Fruit fly (Drosophila melanogaster) whole organism, embryonic: ENCODE data around the gene CG14646.

Experiments
- Atf3 ChIP-seq: fragments of 200-800 bp; sonication (Bioruptor generic); optimal IDR thresholded peaks from 3 replicates; lab custom pipeline; 2016; ENCODE audit warnings: missing biosample characterization, missing genetic modification characterization
- C15 ChIP-seq: fragments of 200-800 bp; sonication (Bioruptor generic); IDR thresholded peaks from 3 replicates; pipeline ENCODE4 v1.3.6; 2022; ENCODE audit warnings: missing biosample characterization, missing genetic modification characterization
- CG10366 ChIP-seq: fragments of 200-800 bp; sonication (Bioruptor generic); IDR thresholded peaks from 2 replicates; pipeline ENCODE4 v1.3.6; 2022; ENCODE audit warnings: missing biosample characterization, missing genetic modification characterization
- CG10543 ChIP-seq: fragments of 200-800 bp; sonication (Bioruptor generic); optimal IDR thresholded peaks from 3 replicates; lab custom pipeline; 2017; ENCODE audit warnings: missing biosample characterization, mild to moderate bottlenecking, missing genetic modification characterization, moderate library complexity
- CG10654 ChIP-seq: fragments of 200-800 bp; sonication (Bioruptor generic); optimal IDR thresholded peaks from 2 replicates; lab custom pipeline; 2016; ENCODE audit warnings: missing biosample characterization, missing genetic modification characterization
- CG10959 ChIP-seq: fragments of 200-800 bp; sonication (Bioruptor generic); IDR thresholded peaks from 2 replicates; pipeline ENCODE4 v1.3.6; 2022; ENCODE audit warnings: missing biosample characterization, missing genetic modification characterization
- CG13775 ChIP-seq: fragments of 200-800 bp; sonication (Bioruptor generic); optimal IDR thresholded peaks from 3 replicates; lab custom pipeline; 2017; ENCODE audit warnings: missing biosample characterization, mild to moderate bottlenecking, missing genetic modification characterization
- CG14441 ChIP-seq: fragments of 200-800 bp; sonication (Bioruptor generic); IDR thresholded peaks from 2 replicates; pipeline ENCODE4 v1.3.6; 2022; ENCODE audit warnings: missing biosample characterization, missing genetic modification characterization
- CG15696 ChIP-seq: fragments of 200-800 bp; sonication (Bioruptor generic); optimal IDR thresholded peaks from 2 replicates; lab custom pipeline; 2019; ENCODE audit warnings: missing biosample characterization, mild to moderate bottlenecking, missing genetic modification characterization, moderate library complexity
- CG16813 ChIP-seq: fragments of 200-800 bp; sonication (Bioruptor generic); IDR thresholded peaks from 3 replicates; pipeline ENCODE4 v1.3.6; 2022; ENCODE audit warnings: missing biosample characterization, missing genetic modification characterization; ENCODE audit not compliant: partially characterized antibody
- CG16815 ChIP-seq: fragments of 200-800 bp; sonication (Bioruptor generic); optimal IDR thresholded peaks from 3 replicates; lab custom pipeline; 2017; ENCODE audit warnings: missing biosample characterization, mild to moderate bottlenecking, missing genetic modification characterization
- CG18599 ChIP-seq: fragments of 200-800 bp; sonication (Bioruptor generic); optimal IDR thresholded peaks from 3 replicates; lab custom pipeline; 2017; ENCODE audit warnings: missing biosample characterization, missing genetic modification characterization, mild to moderate bottlenecking, moderate library complexity, missing genetic modification reagents
- CG18619 ChIP-seq: fragments of 200-800 bp; sonication (Bioruptor generic); optimal IDR thresholded peaks from 3 replicates; lab custom pipeline; 2017; ENCODE audit warnings: missing biosample characterization, mild to moderate bottlenecking, missing genetic modification characterization
- CG3281 ChIP-seq: fragments of 200-800 bp; sonication (Bioruptor generic); optimal IDR thresholded peaks from 3 replicates; lab custom pipeline; 2017; ENCODE audit warnings: missing biosample characterization, mild to moderate bottlenecking, missing genetic modification characterization
- CG4328 ChIP-seq: fragments of 200-800 bp; sonication (Bioruptor generic); optimal IDR thresholded peaks from 3 replicates; lab custom pipeline; 2017; ENCODE audit warnings: missing biosample characterization, missing genetic modification reagents, missing genetic modification characterization
- CG9817 ChIP-seq: fragments of 200-800 bp; sonication (Bioruptor generic); optimal IDR thresholded peaks from 2 replicates; lab custom pipeline; 2018; ENCODE audit warnings: missing biosample characterization, mild to moderate bottlenecking, missing genetic modification characterization, moderate library complexity
- E2f2 ChIP-seq: fragments of 200-800 bp; sonication (Bioruptor generic); IDR thresholded peaks from 2 replicates; pipeline ENCODE4 v1.3.6; 2022; ENCODE audit warnings: missing biosample characterization, missing genetic modification characterization
- Elba2 ChIP-seq: fragments of 200-800 bp; sonication (Bioruptor generic); optimal IDR thresholded peaks from 3 replicates; lab custom pipeline; 2016; ENCODE audit warnings: missing biosample characterization, missing genetic modification characterization
- Jarid2 ChIP-seq: fragments of 200-800 bp; sonication (Bioruptor generic); optimal IDR thresholded peaks from 3 replicates; lab custom pipeline; 2017; ENCODE audit warnings: mild to moderate bottlenecking, missing biosample characterization, missing genetic modification reagents, missing genetic modification characterization
- Mad ChIP-seq: fragments of 200-800 bp; sonication (Bioruptor generic); optimal IDR thresholded peaks from 2 replicates; lab custom pipeline; 2016; ENCODE audit warnings: missing biosample characterization, missing genetic modification characterization
- Mes4 ChIP-seq: fragments of 200-800 bp; sonication (Bioruptor generic); optimal IDR thresholded peaks from 2 replicates; lab custom pipeline; 2016; ENCODE audit warnings: missing biosample characterization, missing genetic modification characterization
- Xbp1 ChIP-seq: fragments of 200-800 bp; sonication (Bioruptor generic); optimal IDR thresholded peaks from 3 replicates; lab custom pipeline; 2016; ENCODE audit warnings: missing biosample characterization, mild to moderate bottlenecking, missing genetic modification characterization
- bab2 ChIP-seq: fragments of 200-800 bp; sonication (Bioruptor generic); optimal IDR thresholded peaks from 2 replicates; lab custom pipeline; 2016; ENCODE audit warnings: missing biosample characterization, missing genetic modification characterization
- cas ChIP-seq: fragments of 200-800 bp; sonication (Bioruptor generic); IDR thresholded peaks from 2 replicates; pipeline ENCODE4 v1.3.6; 2022; ENCODE audit warnings: missing biosample characterization, missing genetic modification characterization
- caup ChIP-seq: fragments of 200-800 bp; sonication (Bioruptor generic); optimal IDR thresholded peaks from 3 replicates; lab custom pipeline; 2017; ENCODE audit warnings: missing biosample characterization, mild to moderate bottlenecking, missing genetic modification characterization, moderate library complexity; ENCODE audit not compliant: severe bottlenecking
- croc ChIP-seq: fragments of 200-800 bp; sonication (Bioruptor generic); conservative IDR thresholded peaks from 3 replicates; pipeline ENCODE4 v1.3.6; 2022; ENCODE audit warnings: missing biosample characterization, missing genetic modification characterization
- cwo ChIP-seq: fragments of 200-800 bp; sonication (Bioruptor generic); optimal IDR thresholded peaks from 3 replicates; lab custom pipeline; 2017; ENCODE audit warnings: missing biosample characterization, missing genetic modification characterization, mild to moderate bottlenecking, moderate library complexity, missing genetic modification reagents
- dmrt99B ChIP-seq: fragments of 200-800 bp; sonication (Bioruptor generic); optimal IDR thresholded peaks from 2 replicates; lab custom pipeline; 2018; ENCODE audit warnings: missing biosample characterization, mild to moderate bottlenecking, missing genetic modification characterization, moderate library complexity
- ems ChIP-seq: fragments of 200-800 bp; sonication (Bioruptor generic); optimal IDR thresholded peaks from 3 replicates; lab custom pipeline; 2016; ENCODE audit warnings: missing biosample characterization, missing genetic modification characterization
- ewg ChIP-seq: fragments of 200-800 bp; sonication (Bioruptor generic); optimal IDR thresholded peaks from 3 replicates; lab custom pipeline; 2017; ENCODE audit warnings: mild to moderate bottlenecking, missing biosample characterization, missing genetic modification reagents, missing genetic modification characterization
- fd64A ChIP-seq: fragments of 200-800 bp; sonication (Bioruptor generic); optimal IDR thresholded peaks from 3 replicates; lab custom pipeline; 2018; ENCODE audit warnings: missing biosample characterization, mild to moderate bottlenecking, missing genetic modification characterization
- fu2 ChIP-seq: fragments of 200-800 bp; sonication (Bioruptor generic); optimal IDR thresholded peaks from 2 replicates; lab custom pipeline; 2016; ENCODE audit warnings: missing biosample characterization, missing genetic modification characterization
- grn ChIP-seq: fragments of 200-800 bp; sonication (Bioruptor generic); optimal IDR thresholded peaks from 3 replicates; lab custom pipeline; 2017; ENCODE audit warnings: missing biosample characterization, missing genetic modification characterization
- lola ChIP-seq, 3 experiments: fragments of >200 bp in 2 of 3; fragments of 200-800 bp in 1 of 3; sonication (Bioruptor generic) in 1 of 3; optimal IDR thresholded peaks; 2 replicates each; lab custom pipeline; 2017 to 2019; ENCODE audit warnings: missing biosample characterization in 3 of 3, missing genetic modification characterization in 3 of 3, mild to moderate bottlenecking in 1 of 3, moderate library complexity in 1 of 3
- p53 ChIP-seq: fragments of 200-800 bp; sonication (Bioruptor generic); optimal IDR thresholded peaks from 2 replicates; lab custom pipeline; 2016; ENCODE audit warnings: missing biosample characterization, missing genetic modification characterization
- pnt ChIP-seq: fragments of 200-800 bp; sonication (Bioruptor generic); optimal IDR thresholded peaks from 3 replicates; lab custom pipeline; 2016; ENCODE audit warnings: missing biosample characterization, missing genetic modification characterization
- pros ChIP-seq: fragments of 200-800 bp; sonication (Bioruptor generic); optimal IDR thresholded peaks from 3 replicates; lab custom pipeline; 2019; ENCODE audit warnings: missing biosample characterization, mild to moderate bottlenecking, missing genetic modification characterization, moderate library complexity
- row ChIP-seq: fragments of 200-800 bp; sonication (Bioruptor generic); IDR thresholded peaks from 3 replicates; pipeline ENCODE4 v1.3.6; 2022; ENCODE audit warnings: missing biosample characterization, missing genetic modification characterization
- sc ChIP-seq, 3 experiments: fragments of >200 bp in 2 of 3; fragments of 200-800 bp in 1 of 3; sonication (Bioruptor generic) in 1 of 3; optimal IDR thresholded peaks; 2 replicates in 2 of 3; 3 replicates in 1 of 3; lab custom pipeline; 2017; ENCODE audit warnings: mild to moderate bottlenecking in 1 of 3, missing biosample characterization in 1 of 3, missing genetic modification characterization in 1 of 3, missing genetic modification reagents in 1 of 3
- sens ChIP-seq: fragments of 200-800 bp; sonication (Bioruptor generic); peaks from one replicate; lab custom pipeline; 2016; ENCODE audit warnings: missing biosample characterization, missing genetic modification characterization
- sim ChIP-seq: fragments of 200-800 bp; sonication (Bioruptor generic); IDR thresholded peaks from 2 replicates; pipeline ENCODE4 v1.3.6; 2022; ENCODE audit warnings: missing biosample characterization, missing genetic modification characterization
- slou ChIP-seq: fragments of 200-800 bp; sonication (Bioruptor generic); optimal IDR thresholded peaks from 3 replicates; lab custom pipeline; 2016; ENCODE audit warnings: missing biosample characterization, missing genetic modification characterization
- tin ChIP-seq: fragments of 200-800 bp; sonication (Bioruptor generic); optimal IDR thresholded peaks from 3 replicates; lab custom pipeline; 2016; ENCODE audit warnings: missing biosample characterization, missing genetic modification characterization
- tll ChIP-seq, 2 experiments: fragments of 200-800 bp in 1 of 2; fragments of >200 bp in 1 of 2; sonication (Bioruptor generic) in 1 of 2; optimal IDR thresholded peaks; 2 replicates each; lab custom pipeline; 2017 to 2019; ENCODE audit warnings: missing biosample characterization in 2 of 2, missing genetic modification characterization in 2 of 2, mild to moderate bottlenecking in 1 of 2, moderate library complexity in 1 of 2
- tna ChIP-seq: fragments of 200-800 bp; sonication (Bioruptor generic); IDR thresholded peaks from 2 replicates; pipeline ENCODE4 v1.3.6; 2022; ENCODE audit warnings: missing biosample characterization, missing genetic modification characterization; ENCODE audit not compliant: partially characterized antibody
- trem ChIP-seq: fragments of 200-800 bp; optimal IDR thresholded peaks from 3 replicates; lab custom pipeline; 2019; ENCODE audit warnings: missing biosample characterization, mild to moderate bottlenecking, missing genetic modification characterization, moderate library complexity

The CG14646 gene

DNA sequence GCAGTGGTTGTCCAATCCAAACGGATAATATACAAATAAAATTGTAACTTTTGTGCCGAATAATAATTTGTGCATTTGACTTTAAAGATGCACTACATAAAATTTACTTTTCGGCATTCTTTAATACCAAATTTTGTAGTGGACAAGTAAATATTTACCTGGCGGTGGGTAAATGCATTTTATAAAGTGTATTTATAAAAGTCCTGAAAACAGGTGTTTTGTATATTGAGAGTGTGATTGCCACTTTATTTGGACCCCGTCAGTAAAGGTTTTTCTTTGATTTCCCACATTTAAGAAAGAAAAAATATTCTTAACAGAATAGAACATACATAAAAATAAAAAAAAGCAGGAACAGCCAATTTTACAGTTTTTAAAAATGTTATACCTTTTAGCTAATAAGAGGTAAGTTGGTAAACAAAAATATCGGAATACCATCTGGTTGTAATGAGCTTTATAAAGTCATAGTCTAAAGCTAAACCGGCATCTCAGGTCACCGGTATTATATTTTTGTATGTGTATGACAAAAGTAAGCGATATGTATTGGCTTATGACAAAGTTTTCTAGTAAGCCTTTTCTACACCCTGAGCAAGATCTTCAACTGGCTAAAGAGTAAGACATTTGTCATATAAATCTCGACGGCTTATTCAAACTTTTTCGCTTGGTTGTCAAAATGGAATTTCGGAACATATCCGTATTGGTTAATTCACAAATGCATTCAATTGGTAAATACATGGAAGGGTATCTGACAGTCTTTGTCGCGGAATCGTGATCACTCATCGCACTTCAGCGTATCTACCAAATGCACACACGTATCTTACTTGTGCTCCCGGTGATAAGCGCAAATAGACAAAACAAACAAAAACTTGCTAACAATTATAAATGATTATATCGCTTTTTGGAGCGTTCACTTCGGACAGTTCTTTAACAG lies 4.8 kb downstream of the CG14646 start (continued):
- TF ChIP-seq CG4328 (GFP tag; lab: Kevin White, UChicago) = peak; percentile 17
- peak; percentile 85 for TF ChIP-seq cwo (GFP tag; lab: Kevin White, UChicago)
- peak; percentile 86 for TF ChIP-seq fu2 (GFP tag; lab: Kevin White, UChicago)
- peak; percentile 56 for TF ChIP-seq E2f2 (GFP tag; lab: Robert Waterston, UW)
- TF ChIP-seq dmrt99B (tag; lab: Kevin White, UChicago) = peak; percentile 91
- TF ChIP-seq CG18619 (GFP tag; lab: Kevin White, UChicago) = peak; percentile 82
- peak; percentile 87 for TF ChIP-seq CG3281 (GFP tag; lab: Kevin White, UChicago)
- peak; percentile 71 for TF ChIP-seq pnt (GFP tag; lab: Kevin White, UChicago)
- TF ChIP-seq tll (GFP tag; optimal IDR thresholded peaks at IDR 0.05; lab: Kevin White, UChicago) = no peak
- TF ChIP-seq Atf3 (GFP tag; lab: Kevin White, UChicago) = peak; percentile 64
- TF ChIP-seq fd64A (GFP tag; lab: Kevin White, UChicago) = peak; percentile 75
- peak; percentile 34 for TF ChIP-seq slou
- peak; percentile 75 for TF ChIP-seq tin (GFP tag; lab: Kevin White, UChicago)
- peak; percentile 96 for TF ChIP-seq row
- peak; percentile 77 for TF ChIP-seq ewg
- peak; percentile 53 for TF ChIP-seq trem
- peak; percentile 87 for TF ChIP-seq Xbp1
- peak; percentile 75 for TF ChIP-seq CG10543 (GFP tag; lab: Kevin White, UChicago)
- TF ChIP-seq croc (GFP tag; lab: Robert Waterston, UW) = peak; percentile 41; the same call in 1 of the 3 replicates
- TF ChIP-seq CG9817 (tag; lab: Kevin White, UChicago) = peak; percentile 70
- no peak for TF ChIP-seq CG15696 (tag; lab: Kevin White, UChicago)
- no peak for TF ChIP-seq tna (GFP tag; lab: Robert Waterston, UW)
- peak; percentile 65 for TF ChIP-seq CG16815 (GFP tag; lab: Kevin White, UChicago)
- peak; percentile 92 for TF ChIP-seq CG14441 (GFP tag; lab: Robert Waterston, UW)
- peak; percentile 26; the same call in 1 of the 2 replicates for TF ChIP-seq sim (GFP tag; lab: Robert Waterston, UW)
- TF ChIP-seq CG16813 (GFP tag; lab: Robert Waterston, UW) = no peak
- TF ChIP-seq pros (GFP tag; lab: Kevin White, UChicago) = no peak
- TF ChIP-seq grn (GFP tag; lab: Kevin White, UChicago) = peak; percentile 89
- TF ChIP-seq Elba2 (GFP tag; lab: Kevin White, UChicago) = no peak
- TF ChIP-seq CG10654 (GFP tag; lab: Kevin White, UChicago) = peak; percentile 81
- peak; percentile 81 for TF ChIP-seq Mes4 (GFP tag; lab: Kevin White, UChicago)
- TF ChIP-seq ems = peak; percentile 86
- peak; percentile 87 for TF ChIP-seq caup (GFP tag; lab: Kevin White, UChicago)
- peak; percentile 66; the same call in 1 of the 2 replicates for TF ChIP-seq cas
- peak in 1 of 3 experiments; percentile 51 for TF ChIP-seq lola (GFP tag; optimal IDR thresholded peaks at IDR 0.05; lab: Kevin White, UChicago)
- no peak for TF ChIP-seq sc (optimal IDR thresholded peaks at IDR 0.05; lab: Kevin White, UChicago)
- peak; percentile 47 for TF ChIP-seq sc (GFP tag; optimal IDR thresholded peaks at IDR 0.05; lab: Kevin White, UChicago)
- no peak for TF ChIP-seq Jarid2
- peak; percentile 66 for TF ChIP-seq Mad
- TF ChIP-seq CG13775 (GFP tag; lab: Kevin White, UChicago) = peak; percentile 72
- TF ChIP-seq CG10366 (GFP tag; lab: Robert Waterston, UW) = peak; percentile 91
- peak; percentile 49 for TF ChIP-seq p53 (GFP tag; lab: Kevin White, UChicago)
- TF ChIP-seq C15 (GFP tag; lab: Robert Waterston, UW) = 0 out of 3 replicates have a peak, but pooled peaks have one; percentile 41
- peak; percentile 51; the same call in 1 of the 2 replicates for TF ChIP-seq CG10959 (GFP tag; lab: Robert Waterston, UW)
- TF ChIP-seq sens (GFP tag; lab: Kevin White, UChicago) = peak; percentile 95
- peak; percentile 88 for TF ChIP-seq bab2
- TF ChIP-seq CG18599 = peak; percentile 91
